Fruit fly (Drosophila melanogaster) whole organism, adult: ENCODE results near the gene NO66.

Experiments
- CG1620 ChIP-seq: fragments of 200-800 bp; sonication (Bioruptor generic); optimal IDR thresholded peaks from 2 replicates; lab custom pipeline; 2016; ENCODE audit warnings: missing biosample characterization, missing genetic modification characterization
- cic ChIP-seq: fragments of 200-800 bp; sonication (Bioruptor generic); optimal IDR thresholded peaks from 2 replicates; lab custom pipeline; 2017; ENCODE audit warnings: missing biosample characterization, mild to moderate bottlenecking, missing genetic modification characterization, moderate library complexity
- kay ChIP-seq: fragments of 200-800 bp; sonication (Bioruptor generic); peaks from one replicate; lab custom pipeline; 2016; ENCODE audit warnings: missing biosample characterization, missing genetic modification characterization, borderline replicate concordance
- toe ChIP-seq: fragments of 200-800 bp; sonication (Bioruptor generic); optimal IDR thresholded peaks from 2 replicates; lab custom pipeline; 2016; ENCODE audit warnings: missing biosample characterization, missing genetic modification characterization

DNA sequence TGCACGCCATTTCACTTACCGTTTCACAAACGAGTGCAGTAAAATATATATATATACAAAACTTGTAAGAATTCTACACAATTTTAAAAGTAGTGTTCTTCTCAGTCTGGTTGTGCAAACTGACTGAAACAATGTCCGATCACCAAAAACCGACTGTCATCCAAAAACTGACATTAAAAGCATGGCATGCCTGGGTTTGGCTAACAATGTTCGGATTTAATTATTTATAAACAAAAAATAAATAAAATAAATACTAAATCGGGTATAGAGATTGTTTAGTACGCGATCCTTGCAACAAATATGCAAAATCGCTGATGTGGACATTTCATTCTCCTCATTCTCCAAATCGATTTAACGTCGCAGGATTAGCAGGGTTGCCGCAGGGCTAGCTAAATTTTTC is 17.0 kb upstream of the NO66 start, which contains the start of gene CG12692:
- TF ChIP-seq cic (GFP tag; lab: Kevin White, UChicago) (no peak), kay (GFP tag; lab: Kevin White, UChicago) (no peak), toe (GFP tag; lab: Kevin White, UChicago) (no peak), CG1620 (no peak)
